Worm (Caenorhabditis elegans): ENCODE measurements around the gene T04F3.4.

T04F3.4 gene

DNA sequence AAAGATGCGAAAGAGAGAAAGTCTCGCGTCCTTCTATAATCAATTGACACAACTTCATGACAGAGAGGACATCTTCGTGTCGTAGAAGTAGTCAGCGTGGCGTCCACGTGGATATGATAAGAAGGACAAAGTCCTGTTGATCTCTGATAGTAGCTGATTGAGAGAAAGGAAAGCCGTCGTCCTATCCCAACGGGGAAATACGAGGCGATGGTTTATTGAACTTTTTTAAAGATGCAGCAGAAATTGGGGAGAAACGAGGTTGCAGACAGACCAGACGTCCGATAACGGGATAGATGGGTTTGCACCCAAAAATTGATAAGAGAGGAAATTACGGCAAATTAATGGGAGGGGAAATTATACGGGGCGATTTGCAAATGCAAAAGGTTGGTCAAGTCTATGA is 39.7 kb upstream of the T04F3.4 start (continued):
- TF ChIP-seq mxl-3 (GFP tag; optimal IDR thresholded peaks at IDR 0.05) (peak; percentile 99), nhr-25 (tag; optimal IDR thresholded peaks at IDR 0.05; ENCODE audit: borderline replicate concordance, insufficient read depth) (peak; percentile 86), zip-11 (GFP tag; IDR thresholded peaks at IDR 0.05) (no peak), unc-62 (GFP tag; optimal IDR thresholded peaks at IDR 0.05 in 1 of 2) (peak in 1 of 2 experiments; percentile 95), unc-62 (tag; optimal IDR thresholded peaks at IDR 0.05) (no peak), aha-1 (tag) (peak; percentile 87), egl-27 (tag; optimal IDR thresholded peaks at IDR 0.05) (no peak), skn-1 (tag; optimal IDR thresholded peaks at IDR 0.05) (no peak), nhr-41 (GFP tag; IDR thresholded peaks at IDR 0.05) (no peak), ztf-11 (tag; optimal IDR thresholded peaks at IDR 0.05) (no peak), T26A8.4 (GFP tag; IDR thresholded peaks at IDR 0.05) (peak; percentile 34; the same call in 1 of the 2 replicates), unc-130 (GFP tag; optimal IDR thresholded peaks at IDR 0.05) (no peak), daf-16 (GFP tag; optimal IDR thresholded peaks at IDR 0.05) (no peak), daf-16 (tag; optimal IDR thresholded peaks at IDR 0.05) (no peak), nhr-48 (tag; optimal IDR thresholded peaks at IDR 0.05) (peak; percentile 98), dmd-9 (GFP tag; IDR thresholded peaks at IDR 0.05) (no peak), F10B5.3 (tag; optimal IDR thresholded peaks at IDR 0.05) (no peak), mdl-1 (tag; optimal IDR thresholded peaks at IDR 0.05) (peak; percentile 83 to 94), hlh-11 (tag; optimal IDR thresholded peaks at IDR 0.05) (peak; percentile 89), ztf-7 (tag; optimal IDR thresholded peaks at IDR 0.05) (no peak), hmg-1.1 (GFP tag; IDR thresholded peaks at IDR 0.05) (0 out of 2 replicates have a peak, but pooled peaks have one; percentile 11), lin-13 (GFP tag; optimal IDR thresholded peaks at IDR 0.05) (no peak), tra-1 (GFP tag; IDR thresholded peaks at IDR 0.05) (peak; percentile 61; the same call in 1 of the 2 replicates), R02D3.7 (tag; optimal IDR thresholded peaks at IDR 0.05) (no peak), ZK546.5 (tag; optimal IDR thresholded peaks at IDR 0.05) (no peak), mep-1 (tag; optimal IDR thresholded peaks at IDR 0.05) (peak; percentile 48), nhr-102 (tag; optimal IDR thresholded peaks at IDR 0.05) (peak; percentile 65), ceh-20 (GFP tag; IDR thresholded peaks at IDR 0.05) (peak; percentile 75; the same call in 1 of the 2 replicates), nhr-237 (tag; optimal IDR thresholded peaks at IDR 0.05) (peak; percentile 24), php-3 (GFP tag; IDR thresholded peaks at IDR 0.05) (no peak; the same call in 1 of the 2 replicates)

DNA sequence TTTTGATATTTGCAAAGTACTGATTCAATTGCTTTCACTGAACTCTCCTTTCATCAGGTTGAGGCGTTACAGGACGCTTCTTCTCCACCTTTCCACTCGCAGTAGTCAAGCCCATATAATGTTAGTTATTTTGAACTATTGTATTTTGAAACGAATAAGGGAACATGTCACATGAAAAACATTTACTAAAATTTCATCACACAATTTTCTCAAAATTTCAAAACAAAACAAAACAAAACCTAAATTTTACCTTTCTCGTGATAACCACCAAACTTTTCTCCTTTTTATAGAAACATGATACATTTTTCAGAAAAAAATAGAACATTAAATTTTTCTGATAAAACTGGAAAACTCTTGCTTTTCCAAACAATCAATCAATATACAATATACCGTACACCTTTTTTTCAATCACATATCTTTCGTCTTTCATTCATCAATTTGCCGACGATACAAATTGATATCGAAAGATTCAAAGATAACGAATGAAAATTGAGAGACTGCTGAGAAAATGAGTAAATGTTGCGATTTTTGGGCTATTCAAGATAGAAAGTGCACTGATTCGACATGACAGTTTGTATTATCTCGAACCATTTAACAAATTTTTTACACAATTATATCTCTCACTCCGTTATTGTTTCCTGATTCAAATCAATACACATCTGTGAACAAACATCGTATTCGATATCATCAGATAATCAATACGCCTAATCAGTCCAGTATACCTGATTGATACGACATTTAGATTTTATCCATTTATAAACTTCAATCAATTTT is 38.4 kb upstream of the T04F3.4 start:
- no peak for TF ChIP-seq daf-8 (GFP tag; IDR thresholded peaks at IDR 0.05)
- no peak for TF ChIP-seq zfp-2 (tag; optimal IDR thresholded peaks at IDR 0.05)
- no peak for TF ChIP-seq lin-15B (tag; optimal IDR thresholded peaks at IDR 0.05)
- peak; percentile 91 for TF ChIP-seq aha-1 (tag)
- peak; percentile 18 to 56 for TF ChIP-seq lsy-2 (tag; optimal IDR thresholded peaks at IDR 0.05)
- peak; percentile 47 for TF ChIP-seq hlh-11 (tag; optimal IDR thresholded peaks at IDR 0.05)
- TF ChIP-seq mxl-3 (GFP tag; optimal IDR thresholded peaks at IDR 0.05), result peak; percentile 23
- no peak for TF ChIP-seq daf-16 (GFP tag; optimal IDR thresholded peaks at IDR 0.05)
- no peak for TF ChIP-seq daf-16 (tag; optimal IDR thresholded peaks at IDR 0.05)
- no peak for TF ChIP-seq ceh-28 (tag; optimal IDR thresholded peaks at IDR 0.05)
- TF ChIP-seq F44E2.7 (GFP tag; IDR thresholded peaks at IDR 0.05), result no peak
- TF ChIP-seq duxl-1 (tag; optimal IDR thresholded peaks at IDR 0.05; ENCODE audit: poor library complexity), result no peak
- no peak for TF ChIP-seq ces-1 (GFP tag; optimal IDR thresholded peaks at IDR 0.05)
- peak; percentile 51 for TF ChIP-seq dve-1 (tag; optimal IDR thresholded peaks at IDR 0.05; ENCODE audit: insufficient read depth)
- TF ChIP-seq fkh-10 (GFP tag; optimal IDR thresholded peaks at IDR 0.05), result no peak
- TF ChIP-seq nhr-42 (GFP tag; IDR thresholded peaks at IDR 0.05), result 0 out of 2 replicates have a peak, but pooled peaks have one; percentile 35
- peak in 1 of 2 experiments; percentile 18 for TF ChIP-seq mdl-1 (tag; optimal IDR thresholded peaks at IDR 0.05)
- TF ChIP-seq zip-11 (GFP tag; IDR thresholded peaks at IDR 0.05), result no peak
- TF ChIP-seq F37D6.2 (tag; optimal IDR thresholded peaks at IDR 0.05), result no peak
- no peak for TF ChIP-seq spr-1 (tag; optimal IDR thresholded peaks at IDR 0.05)
- TF ChIP-seq nhr-48 (tag; optimal IDR thresholded peaks at IDR 0.05), result peak; percentile 83
- no peak for TF ChIP-seq dmd-9 (GFP tag; IDR thresholded peaks at IDR 0.05)
- TF ChIP-seq nhr-6 (tag; optimal IDR thresholded peaks at IDR 0.05), result no peak
- no peak for TF ChIP-seq set-16 (GFP tag; IDR thresholded peaks at IDR 0.05)
- no peak for TF ChIP-seq unc-130 (GFP tag; optimal IDR thresholded peaks at IDR 0.05)
- no peak for TF ChIP-seq ceh-32 (tag; optimal IDR thresholded peaks at IDR 0.05; ENCODE audit: poor library complexity)
- TF ChIP-seq aly-2 (tag; optimal IDR thresholded peaks at IDR 0.05), result no peak
- no peak for TF ChIP-seq nhr-41 (GFP tag; IDR thresholded peaks at IDR 0.05)
- no peak for TF ChIP-seq madf-5 (GFP tag; IDR thresholded peaks at IDR 0.05)
- no peak for TF ChIP-seq tra-1 (GFP tag; IDR thresholded peaks at IDR 0.05)

All from whole organism, L4 larva.